Worm (Caenorhabditis elegans) whole organism, L4 larva: ENCODE measurements around the gene C08B6.14.
A peak's percentile ranks its signal among the peaks of the same experiment; 100 is the strongest.

Source experiments
- F49E8.2 ChIP-seq: sonication (generic microtip); optimal IDR thresholded peaks from 2 replicates; lab custom pipeline; 2016; ENCODE audit warnings: missing compliant biosample characterization, mild to moderate bottlenecking, missing genetic modification characterization, borderline replicate concordance
- aly-2 ChIP-seq: sonication (generic microtip); optimal IDR thresholded peaks from 2 replicates; lab custom pipeline; 2018; ENCODE audit warnings: missing biosample characterization, missing genetic modification characterization
- ceh-82 ChIP-seq: sonication (generic microtip); optimal IDR thresholded peaks from 2 replicates; lab custom pipeline; 2017; ENCODE audit warnings: missing biosample characterization, missing genetic modification characterization
- daf-16 ChIP-seq, 3 experiments: sonication (generic microtip); optimal IDR thresholded peaks; 2 replicates each; lab custom pipeline; 2016 to 2017; ENCODE audit warnings: missing genetic modification characterization in 3 of 3, missing genetic modification reagents in 3 of 3, mild to moderate bottlenecking in 2 of 3, missing compliant biosample characterization in 2 of 3, missing biosample characterization in 1 of 3, moderate library complexity in 1 of 3
- dmd-6 ChIP-seq: fragments of 200-800 bp; sonication (Bioruptor generic); IDR thresholded peaks from 2 replicates; pipeline ENCODE4 v1.3.6; 2022; ENCODE audit warnings: missing genetic modification reagents, missing genetic modification characterization, missing compliant biosample characterization
- egl-27 ChIP-seq: sonication (generic microtip); optimal IDR thresholded peaks from 3 replicates; lab custom pipeline; 2017; ENCODE audit warnings: missing biosample characterization, missing genetic modification reagents, missing genetic modification characterization
- jun-1 ChIP-seq: fragments of 150-350 bp; optimal IDR thresholded peaks from 2 replicates; lab custom pipeline; 2014; ENCODE audit warnings: missing biosample characterization, missing genetic modification reagents, missing genetic modification characterization
- lin-1 ChIP-seq: fragments of 200-800 bp; sonication (Bioruptor generic); IDR thresholded peaks from 2 replicates; pipeline ENCODE4 v1.3.6; 2022; ENCODE audit warnings: missing genetic modification reagents, missing genetic modification characterization, missing compliant biosample characterization
- pqm-1 ChIP-seq: sonication (generic microtip); optimal IDR thresholded peaks from 2 replicates; lab custom pipeline; 2017; ENCODE audit warnings: missing biosample characterization, missing genetic modification characterization
- sdz-12 ChIP-seq: fragments of 200-800 bp; sonication (Bioruptor generic); optimal IDR thresholded peaks from 2 replicates; lab custom pipeline; 2018; ENCODE audit warnings: mild to moderate bottlenecking, missing genetic modification characterization, missing compliant biosample characterization
- unc-62 ChIP-seq, 3 experiments: fragments of 150-350 bp in 1 of 3; sonication (generic microtip); optimal IDR thresholded peaks in 2 of 3; peaks in 1 of 3; 1 replicate in 1 of 3; 2 replicates in 2 of 3; lab custom pipeline; 2014 to 2017; ENCODE audit warnings: missing biosample characterization in 3 of 3, missing genetic modification characterization in 3 of 3, missing genetic modification reagents in 3 of 3, missing genotype in 1 of 3

DNA sequence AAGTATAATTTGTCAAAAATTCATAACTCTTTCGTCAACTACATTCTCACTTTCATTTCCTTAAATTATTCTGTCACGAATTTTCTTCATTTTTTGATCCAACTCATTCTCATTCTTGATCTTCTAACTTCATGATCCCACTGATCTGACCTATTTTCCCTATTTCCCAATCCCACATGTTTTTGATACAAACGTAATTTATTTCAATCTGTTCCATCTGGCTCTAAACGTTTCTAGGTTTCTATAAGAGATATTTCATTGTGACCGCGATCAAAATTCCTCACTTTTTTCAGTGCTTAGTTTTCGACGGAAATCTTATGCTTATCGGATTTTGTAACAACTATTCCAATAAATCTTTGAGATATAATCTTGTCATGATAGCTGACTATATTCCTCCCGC is 36.1 kb downstream of the C08B6.14 start:
- TF ChIP-seq dmd-6 (no peak), sdz-12 (no peak), unc-62 (GFP tag; optimal IDR thresholded peaks at IDR 0.05 in 1 of 2; lab: Kevin White, UChicago) (peak in 1 of 2 experiments; percentile 4), unc-62 (tag; optimal IDR thresholded peaks at IDR 0.05; lab: Kevin White, UChicago) (no peak), aly-2 (tag; lab: Kevin White, UChicago) (no peak), lin-1 (GFP tag; lab: Robert Waterston, UW) (no peak), F49E8.2 (no peak), pqm-1 (tag; lab: Kevin White, UChicago) (no peak), egl-27 (tag; lab: Kevin White, UChicago) (no peak), jun-1 (tag; lab: Kevin White, UChicago) (no peak), daf-16 (GFP tag; optimal IDR thresholded peaks at IDR 0.05; lab: Kevin White, UChicago) (no peak), daf-16 (tag; optimal IDR thresholded peaks at IDR 0.05; lab: Kevin White, UChicago) (no peak), ceh-82 (tag; lab: Kevin White, UChicago) (no peak)
